Worm (Caenorhabditis elegans) whole organism, mixed stage, embryonic: Measurements from ENCODE around the gene sdz-20.

Source experiments
- lsy-2 ChIP-seq: fragments of 150-350 bp; optimal IDR thresholded peaks from 2 replicates; lab custom pipeline; 2014; ENCODE audit warnings: missing biosample characterization, missing genetic modification characterization
- unc-62 ChIP-seq: fragments of 150-350 bp; optimal IDR thresholded peaks from 2 replicates; lab custom pipeline; 2014; ENCODE audit warnings: missing biosample characterization, missing genetic modification reagents, missing genetic modification characterization

DNA sequence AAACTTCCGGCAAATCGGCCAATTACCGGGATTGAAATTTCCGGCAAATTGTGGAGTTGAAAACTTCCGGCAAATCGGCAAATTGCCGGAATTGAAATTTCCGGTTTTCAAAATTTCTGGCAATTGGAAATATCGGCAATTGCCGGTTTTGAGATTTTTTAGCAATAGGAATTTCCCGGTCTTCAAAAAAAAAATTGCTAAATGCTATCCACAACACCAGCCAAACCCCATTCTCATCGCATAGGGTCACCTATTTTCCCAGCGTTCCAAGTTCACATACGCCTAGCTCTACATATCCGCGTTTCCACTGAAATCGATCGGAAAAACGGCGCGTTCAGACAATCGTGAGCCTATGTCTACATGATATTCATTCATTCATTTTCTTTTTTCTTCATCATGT, 48.4 kb upstream of the sdz-20 start, which contains the start of gene F56A8.8:
- TF ChIP-seq unc-62 (GFP tag; lab: Kevin White, UChicago), result no peak
- no peak for TF ChIP-seq lsy-2
